Fruit fly (Drosophila melanogaster): ENCODE data around the gene CG34140.

dm6 chr3L:184251-184650, at the start of gene CG34140, which contains the start of the genes Mkp and Mtch:
- peak; percentile 93 for TF ChIP-seq h (GFP tag; optimal IDR thresholded peaks at IDR 0.05)
- TF ChIP-seq Hnf4 (GFP tag; optimal IDR thresholded peaks at IDR 0.05) = no peak
- TF ChIP-seq usp (GFP tag; optimal IDR thresholded peaks at IDR 0.05) = no peak
- TF ChIP-seq fru (GFP tag; optimal IDR thresholded peaks at IDR 0.05) = peak; percentile 89
- TF ChIP-seq jim (GFP tag; optimal IDR thresholded peaks at IDR 0.05) = no peak
- TF ChIP-seq CG32264 (GFP tag; optimal IDR thresholded peaks at IDR 0.05) = peak; percentile 76
- no peak for TF ChIP-seq pan (optimal IDR thresholded peaks at IDR 0.05)
- no peak for TF ChIP-seq Dfd (GFP tag; optimal IDR thresholded peaks at IDR 0.05)
- no peak for TF ChIP-seq Vsx2 (GFP tag; optimal IDR thresholded peaks at IDR 0.05; ENCODE audit: partially characterized antibody)
